Worm (Caenorhabditis elegans) whole organism, L2 larva: ENCODE data around the gene F08D12.3.

Experiments
- C34F6.9 ChIP-seq: fragments of 150-350 bp; optimal IDR thresholded peaks from 2 replicates; lab custom pipeline; 2014; ENCODE audit warnings: missing biosample characterization, missing genetic modification characterization
- Y55F3AM.14 ChIP-seq: fragments of 200-800 bp; sonication (Bioruptor generic); optimal IDR thresholded peaks from 2 replicates; lab custom pipeline; 2018; ENCODE audit warnings: mild to moderate bottlenecking, missing genetic modification characterization, missing compliant biosample characterization
- alr-1 ChIP-seq: fragments of 150-350 bp; optimal IDR thresholded peaks from 2 replicates; lab custom pipeline; 2014; ENCODE audit warnings: missing biosample characterization, missing genetic modification characterization
- blmp-1 ChIP-seq: sonication (generic microtip); optimal IDR thresholded peaks from 2 replicates; lab custom pipeline; 2017; ENCODE audit warnings: missing genetic modification characterization, mild to moderate bottlenecking, missing compliant biosample characterization, antibody characterized with exemption, moderate library complexity; ENCODE audit not compliant: insufficient read depth
- ceh-82 ChIP-seq: fragments of 150-350 bp; optimal IDR thresholded peaks from 2 replicates; lab custom pipeline; 2014; ENCODE audit warnings: missing biosample characterization, missing genetic modification characterization
- crh-2 ChIP-seq: sonication (generic microtip); optimal IDR thresholded peaks from 2 replicates; lab custom pipeline; 2017; ENCODE audit warnings: missing biosample characterization, missing genetic modification characterization
- egl-27 ChIP-seq: sonication (generic microtip); optimal IDR thresholded peaks from 3 replicates; lab custom pipeline; 2017; ENCODE audit warnings: missing biosample characterization, missing genetic modification reagents, missing genetic modification characterization
- elt-1 ChIP-seq: fragments of 150-350 bp; optimal IDR thresholded peaks from 2 replicates; lab custom pipeline; 2014; ENCODE audit warnings: missing biosample characterization, missing genetic modification characterization
- elt-3 ChIP-seq: sonication (generic microtip); optimal IDR thresholded peaks from 2 replicates; lab custom pipeline; 2017; ENCODE audit warnings: missing biosample characterization, missing genetic modification characterization
- fos-1 ChIP-seq: fragments of 150-350 bp; optimal IDR thresholded peaks from 2 replicates; lab custom pipeline; 2014; ENCODE audit warnings: missing biosample characterization, missing genetic modification characterization
- gmeb-1 ChIP-seq: fragments of 150-350 bp; optimal IDR thresholded peaks from 2 replicates; lab custom pipeline; 2014; ENCODE audit warnings: missing biosample characterization, missing genetic modification characterization
- lin-11 ChIP-seq: fragments of 150-350 bp; sonication (generic microtip); optimal IDR thresholded peaks from 2 replicates; lab custom pipeline; 2014; ENCODE audit warnings: missing biosample characterization, missing genetic modification characterization, inconsistent platforms, mixed read lengths
- mbf-1 ChIP-seq: sonication (generic microtip); optimal IDR thresholded peaks from 2 replicates; lab custom pipeline; 2017; ENCODE audit warnings: missing biosample characterization, missing genetic modification characterization
- nhr-10 ChIP-seq: sonication (generic microtip); optimal IDR thresholded peaks from 2 replicates; lab custom pipeline; 2017; ENCODE audit warnings: missing biosample characterization, missing genetic modification characterization
- nhr-129 ChIP-seq: fragments of 150-350 bp; optimal IDR thresholded peaks from 2 replicates; lab custom pipeline; 2014; ENCODE audit warnings: missing biosample characterization, missing genetic modification characterization
- nhr-21 ChIP-seq: fragments of 150-350 bp; optimal IDR thresholded peaks from 2 replicates; lab custom pipeline; 2014; ENCODE audit warnings: missing biosample characterization, missing genetic modification characterization
- nhr-25 ChIP-seq: fragments of 150-350 bp; sonication (generic microtip); optimal IDR thresholded peaks from 3 replicates; lab custom pipeline; 2014; ENCODE audit warnings: missing biosample characterization, missing genetic modification characterization
- zag-1 ChIP-seq: fragments of 150-350 bp; optimal IDR thresholded peaks from 2 replicates; lab custom pipeline; 2014; ENCODE audit warnings: missing biosample characterization, missing genetic modification characterization
- ztf-1 ChIP-seq: fragments of 200-800 bp; sonication (Bioruptor generic); conservative IDR thresholded peaks from 2 replicates; pipeline ENCODE4 v1.3.6; 2022; ENCODE audit warnings: missing genetic modification characterization, missing compliant biosample characterization
- ztf-11 ChIP-seq: sonication (generic microtip); optimal IDR thresholded peaks from 2 replicates; lab custom pipeline; 2017; ENCODE audit warnings: missing biosample characterization, missing genetic modification characterization

F08D12.3 gene

DNA sequence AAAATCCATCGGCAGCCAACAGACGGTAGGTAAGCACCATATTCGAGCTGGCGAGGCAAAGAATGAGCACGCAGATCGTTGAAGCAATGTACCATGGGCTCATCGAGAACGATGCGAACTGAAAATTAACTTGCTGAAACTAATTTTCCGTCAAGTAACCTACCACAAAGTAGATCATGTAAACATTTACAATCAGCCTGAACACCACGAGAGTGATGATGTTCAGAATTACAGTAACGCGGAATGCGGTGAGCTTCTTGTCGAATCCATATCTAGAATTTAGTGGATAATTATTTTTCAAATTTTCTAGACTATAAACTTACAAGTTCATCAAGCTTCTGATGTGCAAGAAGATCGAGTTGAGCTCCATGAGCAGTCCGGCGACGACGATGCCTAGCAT, 50.1 kb downstream of the F08D12.3 start:
- TF ChIP-seq ceh-82 (tag; lab: Kevin White, UChicago) (no peak), gmeb-1 (no peak), blmp-1 (no peak), elt-3 (tag; lab: Kevin White, UChicago) (no peak), fos-1 (tag; lab: Kevin White, UChicago) (no peak)

DNA sequence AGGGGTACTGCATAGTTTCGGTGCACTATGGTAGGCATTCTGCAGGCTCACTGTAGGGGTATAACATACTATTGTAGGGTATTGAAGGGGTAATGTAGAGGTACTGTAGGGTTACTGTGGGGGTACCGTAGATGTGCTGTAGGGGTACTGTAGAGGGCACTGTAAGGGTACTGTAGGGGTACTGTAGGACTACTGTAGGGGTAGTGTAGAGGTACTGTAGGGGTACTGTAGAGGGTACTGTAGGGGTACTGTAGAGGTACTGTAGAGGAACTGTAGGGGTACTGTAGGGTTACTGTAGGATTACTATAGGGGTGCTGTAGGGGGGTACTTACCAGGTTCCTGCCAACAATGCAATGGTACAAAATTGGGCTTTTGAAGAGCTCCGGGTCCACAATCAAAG, 50.8 kb downstream of the F08D12.3 start:
- no peak for TF ChIP-seq ztf-11 (tag; lab: Kevin White, UChicago)
- no peak for TF ChIP-seq C34F6.9 (tag; lab: Kevin White, UChicago)
- TF ChIP-seq nhr-25 (tag; lab: Kevin White, UChicago) = no peak
- no peak for TF ChIP-seq elt-1 (tag; lab: Kevin White, UChicago)
- no peak for TF ChIP-seq ztf-1 (GFP tag; lab: Robert Waterston, UW)
- TF ChIP-seq fos-1 (tag; lab: Kevin White, UChicago) = no peak
- no peak for TF ChIP-seq blmp-1
- TF ChIP-seq mbf-1 (tag; lab: Kevin White, UChicago) = no peak
- TF ChIP-seq nhr-21 (tag; lab: Kevin White, UChicago) = no peak
- no peak for TF ChIP-seq crh-2
- no peak for TF ChIP-seq nhr-10 (tag; lab: Kevin White, UChicago)
- no peak for TF ChIP-seq nhr-129 (tag; lab: Kevin White, UChicago)
- TF ChIP-seq alr-1 (tag; lab: Kevin White, UChicago) = no peak
- TF ChIP-seq egl-27 (tag; lab: Kevin White, UChicago) = no peak
- no peak for TF ChIP-seq zag-1 (tag; lab: Kevin White, UChicago)
- TF ChIP-seq Y55F3AM.14 (GFP tag; lab: Kevin White, UChicago) = no peak
- TF ChIP-seq lin-11 = no peak
